Fruit fly (Drosophila melanogaster) whole organism, embryonic: ENCODE data around the gene mRpL24.

ENCODE experiments used
- Asciz ChIP-seq: fragments of 200-800 bp; sonication (Bioruptor generic); optimal IDR thresholded peaks from 2 replicates; lab custom pipeline; 2017; ENCODE audit warnings: missing biosample characterization, mild to moderate bottlenecking, missing genetic modification characterization, missing genetic modification reagents
- Awh ChIP-seq: fragments of 200-800 bp; sonication (Bioruptor generic); IDR thresholded peaks from 2 replicates; pipeline ENCODE4, ENCODE4 v1.3.6; 2022; ENCODE audit warnings: missing biosample characterization, missing genetic modification characterization
- B-H2 ChIP-seq: fragments of 200-800 bp; sonication (Bioruptor generic); optimal IDR thresholded peaks from 2 replicates; lab custom pipeline; 2018; ENCODE audit warnings: missing biosample characterization, mild to moderate bottlenecking, missing genetic modification characterization
- CG10366 ChIP-seq: fragments of 200-800 bp; sonication (Bioruptor generic); IDR thresholded peaks from 2 replicates; pipeline ENCODE4 v1.3.6; 2022; ENCODE audit warnings: missing biosample characterization, missing genetic modification characterization
- CG10543 ChIP-seq: fragments of 200-800 bp; sonication (Bioruptor generic); optimal IDR thresholded peaks from 3 replicates; lab custom pipeline; 2017; ENCODE audit warnings: missing biosample characterization, mild to moderate bottlenecking, missing genetic modification characterization, moderate library complexity
- CG12942 ChIP-seq: fragments of 200-800 bp; sonication (Bioruptor generic); optimal IDR thresholded peaks from 3 replicates; lab custom pipeline; 2016; ENCODE audit warnings: missing biosample characterization, missing genetic modification characterization
- CG15696 ChIP-seq: fragments of 200-800 bp; sonication (Bioruptor generic); optimal IDR thresholded peaks from 2 replicates; lab custom pipeline; 2019; ENCODE audit warnings: missing biosample characterization, mild to moderate bottlenecking, missing genetic modification characterization, moderate library complexity
- CG17802 ChIP-seq: fragments of 200-800 bp; sonication (Bioruptor generic); optimal IDR thresholded peaks from 2 replicates; lab custom pipeline; 2018; ENCODE audit warnings: missing biosample characterization, mild to moderate bottlenecking, missing genetic modification characterization, moderate library complexity
- CG17912 ChIP-seq: fragments of 200-800 bp; sonication (Bioruptor generic); optimal IDR thresholded peaks from 2 replicates; lab custom pipeline; 2018; ENCODE audit warnings: missing biosample characterization, mild to moderate bottlenecking, missing genetic modification characterization
- CG34224 ChIP-seq: fragments of 200-800 bp; sonication (Bioruptor generic); IDR thresholded peaks from 3 replicates; pipeline ENCODE4 v1.3.6; 2022; ENCODE audit warnings: missing biosample characterization, missing genetic modification characterization; ENCODE audit not compliant: partially characterized antibody
- CG3726 ChIP-seq: fragments of 200-800 bp; sonication (Bioruptor generic); IDR thresholded peaks from 3 replicates; pipeline ENCODE4, ENCODE4 v1.3.6; 2022; ENCODE audit warnings: missing biosample characterization, missing genetic modification characterization
- CG4854 ChIP-seq: fragments of 200-800 bp; sonication (Bioruptor generic); optimal IDR thresholded peaks from 2 replicates; lab custom pipeline; 2016; ENCODE audit warnings: missing biosample characterization, missing genetic modification characterization, inconsistent platforms
- CG5953 ChIP-seq: fragments of 200-800 bp; sonication (Bioruptor generic); IDR thresholded peaks from 2 replicates; pipeline ENCODE4 v1.3.6; 2022; ENCODE audit warnings: missing biosample characterization, missing genetic modification characterization
- CG7357 ChIP-seq: fragments of 200-800 bp; sonication (Bioruptor generic); IDR thresholded peaks from 3 replicates; pipeline ENCODE4 v1.3.6; 2022; ENCODE audit warnings: missing biosample characterization, missing genetic modification characterization
- CG9437 ChIP-seq: fragments of 200-800 bp; sonication (Bioruptor generic); optimal IDR thresholded peaks from 2 replicates; lab custom pipeline; 2018; ENCODE audit warnings: missing biosample characterization, mild to moderate bottlenecking, missing genetic modification characterization
- CG9727 ChIP-seq: fragments of 200-800 bp; sonication (Bioruptor generic); optimal IDR thresholded peaks from 3 replicates; lab custom pipeline; 2017; ENCODE audit warnings: missing biosample characterization, mild to moderate bottlenecking, missing genetic modification characterization
- CTCF ChIP-seq: fragments of 200-800 bp; sonication (Bioruptor generic); optimal IDR thresholded peaks from 2 replicates; lab custom pipeline; 2017; ENCODE audit warnings: missing biosample characterization, mild to moderate bottlenecking, missing genetic modification characterization, moderate library complexity
- D19A ChIP-seq: fragments of 200-800 bp; optimal IDR thresholded peaks from 3 replicates; lab custom pipeline; 2019; ENCODE audit warnings: missing biosample characterization, mild to moderate bottlenecking, missing genetic modification characterization, moderate library complexity
- Eip74EF ChIP-seq, 2 experiments: fragments of 200-800 bp in 1 of 2; fragments of >200 bp in 1 of 2; sonication (Bioruptor generic) in 1 of 2; optimal IDR thresholded peaks; 2 replicates each; lab custom pipeline; 2017 to 2019; ENCODE audit warnings: missing biosample characterization in 2 of 2, missing genetic modification characterization in 2 of 2, mild to moderate bottlenecking in 1 of 2, moderate library complexity in 1 of 2
- NC2β ChIP-seq: fragments of 200-800 bp; sonication (Bioruptor generic); optimal IDR thresholded peaks from 2 replicates; lab custom pipeline; 2016; ENCODE audit warnings: missing biosample characterization, missing genetic modification characterization
- Oli ChIP-seq: fragments of 200-800 bp; sonication (Bioruptor generic); optimal IDR thresholded peaks from 2 replicates; lab custom pipeline; 2018; ENCODE audit warnings: missing biosample characterization, mild to moderate bottlenecking, missing genetic modification characterization, moderate library complexity
- PHDP ChIP-seq: fragments of 200-800 bp; sonication (Bioruptor generic); optimal IDR thresholded peaks from 3 replicates; lab custom pipeline; 2018; ENCODE audit warnings: missing biosample characterization, mild to moderate bottlenecking, missing genetic modification characterization, moderate library complexity
- Side ChIP-seq: fragments of 200-800 bp; sonication (Bioruptor generic); optimal IDR thresholded peaks from 2 replicates; lab custom pipeline; 2016; ENCODE audit warnings: missing biosample characterization, missing genetic modification characterization
- Xbp1 ChIP-seq: fragments of 200-800 bp; sonication (Bioruptor generic); optimal IDR thresholded peaks from 3 replicates; lab custom pipeline; 2016; ENCODE audit warnings: missing biosample characterization, mild to moderate bottlenecking, missing genetic modification characterization
- ap ChIP-seq: fragments of 200-800 bp; sonication (Bioruptor generic); IDR thresholded peaks from 2 replicates; pipeline ENCODE4 v1.3.6; 2022; ENCODE audit warnings: missing biosample characterization, missing genetic modification characterization
- ase ChIP-seq: fragments of 200-800 bp; sonication (Bioruptor generic); IDR thresholded peaks from 3 replicates; pipeline ENCODE4 v1.3.6; 2022; ENCODE audit warnings: missing biosample characterization, missing genetic modification characterization
- bowl ChIP-seq: fragments of 200-800 bp; sonication (Bioruptor generic); IDR thresholded peaks from 2 replicates; pipeline ENCODE4 v1.3.6; 2022; ENCODE audit warnings: missing biosample characterization, missing genetic modification characterization
- cato ChIP-seq: fragments of 200-800 bp; sonication (Bioruptor generic); optimal IDR thresholded peaks from 2 replicates; lab custom pipeline; 2016; ENCODE audit warnings: missing biosample characterization, missing genetic modification characterization, borderline replicate concordance
- dm ChIP-seq: fragments of 200-800 bp; sonication (Bioruptor generic); optimal IDR thresholded peaks from 3 replicates; lab custom pipeline; 2016; ENCODE audit warnings: missing biosample characterization, missing genetic modification characterization
- fd96Cb ChIP-seq: fragments of 200-800 bp; sonication (Bioruptor generic); optimal IDR thresholded peaks from 2 replicates; lab custom pipeline; 2018; ENCODE audit warnings: missing biosample characterization, mild to moderate bottlenecking, missing genetic modification characterization, moderate library complexity
- fu2 ChIP-seq: fragments of 200-800 bp; sonication (Bioruptor generic); optimal IDR thresholded peaks from 2 replicates; lab custom pipeline; 2016; ENCODE audit warnings: missing biosample characterization, missing genetic modification characterization
- grau ChIP-seq: fragments of 200-800 bp; optimal IDR thresholded peaks from 3 replicates; lab custom pipeline; 2019; ENCODE audit warnings: missing biosample characterization, mild to moderate bottlenecking, missing genetic modification characterization, moderate library complexity
- grn ChIP-seq: fragments of 200-800 bp; sonication (Bioruptor generic); optimal IDR thresholded peaks from 3 replicates; lab custom pipeline; 2017; ENCODE audit warnings: missing biosample characterization, missing genetic modification characterization
- ind ChIP-seq: fragments of 200-800 bp; sonication (Bioruptor generic); optimal IDR thresholded peaks from 3 replicates; lab custom pipeline; 2016; ENCODE audit warnings: missing biosample characterization, missing genetic modification characterization
- jigr1 ChIP-seq: fragments of 200-800 bp; sonication (Bioruptor generic); IDR thresholded peaks from 3 replicates; pipeline ENCODE4 v1.3.6; 2022; ENCODE audit warnings: missing biosample characterization, missing genetic modification characterization
- kni ChIP-seq: fragments of 200-800 bp; sonication (Bioruptor generic); optimal IDR thresholded peaks from 3 replicates; lab custom pipeline; 2017; ENCODE audit warnings: mild to moderate bottlenecking, missing biosample characterization, missing genetic modification reagents, missing genetic modification characterization
- lab ChIP-seq: fragments of 200-800 bp; sonication (Bioruptor generic); optimal IDR thresholded peaks from 3 replicates; lab custom pipeline; 2017; ENCODE audit warnings: missing biosample characterization, missing genetic modification characterization, mild to moderate bottlenecking, moderate library complexity, missing genetic modification reagents
- lilli ChIP-seq: fragments of 200-800 bp; sonication (Bioruptor generic); optimal IDR thresholded peaks from 3 replicates; lab custom pipeline; 2016; ENCODE audit warnings: missing biosample characterization, missing genetic modification characterization
- lola ChIP-seq, 3 experiments: fragments of >200 bp in 2 of 3; fragments of 200-800 bp in 1 of 3; sonication (Bioruptor generic) in 1 of 3; optimal IDR thresholded peaks; 2 replicates each; lab custom pipeline; 2017 to 2019; ENCODE audit warnings: missing biosample characterization in 3 of 3, missing genetic modification characterization in 3 of 3, mild to moderate bottlenecking in 1 of 3, moderate library complexity in 1 of 3
- maf-S ChIP-seq: fragments of 200-800 bp; sonication (Bioruptor generic); optimal IDR thresholded peaks from 2 replicates; lab custom pipeline; 2016; ENCODE audit warnings: missing biosample characterization, missing genetic modification characterization
- nau ChIP-seq: fragments of 200-800 bp; sonication (Bioruptor generic); optimal IDR thresholded peaks from 3 replicates; lab custom pipeline; 2017; ENCODE audit warnings: missing biosample characterization, mild to moderate bottlenecking, missing genetic modification characterization, missing genetic modification reagents
- org-1 ChIP-seq: fragments of 200-800 bp; sonication (Bioruptor generic); optimal IDR thresholded peaks from 2 replicates; lab custom pipeline; 2017; ENCODE audit warnings: missing biosample characterization, missing genetic modification characterization
- phol ChIP-seq: fragments of 200-800 bp; sonication (Bioruptor generic); optimal IDR thresholded peaks from 3 replicates; lab custom pipeline; 2018; ENCODE audit warnings: missing biosample characterization, mild to moderate bottlenecking, missing genetic modification characterization, moderate library complexity
- prd ChIP-seq, 3 experiments: fragments of >200 bp in 2 of 3; fragments of 200-800 bp in 1 of 3; sonication (Bioruptor generic) in 1 of 3; optimal IDR thresholded peaks in 2 of 3; IDR thresholded peaks in 1 of 3; 2 replicates in 2 of 3; 3 replicates in 1 of 3; pipeline versions ENCODE4 v1.3.6 to Lab custom; 2017 to 2022; ENCODE audit warnings: missing biosample characterization in 1 of 3, missing genetic modification characterization in 1 of 3
- scrt ChIP-seq: fragments of 200-800 bp; sonication (Bioruptor generic); optimal IDR thresholded peaks from 2 replicates; lab custom pipeline; 2018; ENCODE audit warnings: missing biosample characterization, mild to moderate bottlenecking, missing genetic modification characterization, moderate library complexity
- sisA ChIP-seq: fragments of 200-800 bp; sonication (Bioruptor generic); IDR thresholded peaks from 2 replicates; pipeline ENCODE4 v1.3.6; 2022; ENCODE audit warnings: missing biosample characterization, missing genetic modification characterization
- slbo ChIP-seq: fragments of 200-800 bp; sonication (Bioruptor generic); IDR thresholded peaks from 2 replicates; pipeline ENCODE4 v1.3.6; 2022; ENCODE audit warnings: missing biosample characterization, missing genetic modification characterization
- trem ChIP-seq: fragments of 200-800 bp; optimal IDR thresholded peaks from 3 replicates; lab custom pipeline; 2019; ENCODE audit warnings: missing biosample characterization, mild to moderate bottlenecking, missing genetic modification characterization, moderate library complexity
- vvl ChIP-seq: fragments of 200-800 bp; sonication (Bioruptor generic); IDR thresholded peaks from 2 replicates; pipeline ENCODE4 v1.3.6; 2022; ENCODE audit warnings: missing biosample characterization, missing genetic modification characterization
- zen2 ChIP-seq: fragments of 200-800 bp; sonication (Bioruptor generic); IDR thresholded peaks from 3 replicates; pipeline ENCODE4 v1.3.6; 2022; ENCODE audit warnings: missing biosample characterization, missing genetic modification characterization; ENCODE audit not compliant: partially characterized antibody

mRpL24 gene

dm6 chr2L:4907986-4908385, 37.2 kb downstream of the mRpL24 start (continued):
- peak; percentile 58 for TF ChIP-seq D19A (tag; lab: Kevin White, UChicago)
- peak; percentile 87 for TF ChIP-seq PHDP (tag; lab: Kevin White, UChicago)
- TF ChIP-seq lola (GFP tag; optimal IDR thresholded peaks at IDR 0.05; lab: Kevin White, UChicago), result peak in 1 of 3 experiments; percentile 43
- TF ChIP-seq ase (GFP tag; lab: Robert Waterston, UW), result peak; percentile 75; the same call in 2 of the 3 replicates
- peak; percentile 62 for TF ChIP-seq org-1 (GFP tag; lab: Kevin White, UChicago)
- TF ChIP-seq CG9437, result peak; percentile 68
- TF ChIP-seq CG7357 (GFP tag; lab: Robert Waterston, UW), result 0 out of 3 replicates have a peak, but pooled peaks have one; percentile 47
- TF ChIP-seq CG17802 (tag; lab: Kevin White, UChicago), result no peak
- TF ChIP-seq B-H2 (GFP tag; lab: Kevin White, UChicago), result no peak
- TF ChIP-seq Xbp1 (GFP tag; lab: Kevin White, UChicago), result peak; percentile 77
- TF ChIP-seq fu2 (GFP tag; lab: Kevin White, UChicago), result no peak
- TF ChIP-seq lab (GFP tag; lab: Kevin White, UChicago), result peak; percentile 69
- peak; percentile 17 for TF ChIP-seq lilli (GFP tag; lab: Kevin White, UChicago)
- TF ChIP-seq grn, result no peak
- TF ChIP-seq Side (GFP tag; lab: Kevin White, UChicago), result no peak
- peak; percentile 54 for TF ChIP-seq ind
- peak; percentile 8 for TF ChIP-seq CG15696 (tag; lab: Kevin White, UChicago)
- TF ChIP-seq CG34224, result no peak
- no peak for TF ChIP-seq zen2 (GFP tag; lab: Robert Waterston, UW)
- TF ChIP-seq Eip74EF (GFP tag; optimal IDR thresholded peaks at IDR 0.05; lab: Kevin White, UChicago), result peak in 1 of 2 experiments; percentile 84
- peak; percentile 82 for TF ChIP-seq phol (tag; lab: Kevin White, UChicago)
- TF ChIP-seq slbo, result peak; percentile 49; the same call in 1 of the 2 replicates
- TF ChIP-seq trem, result peak; percentile 7
- TF ChIP-seq dm (GFP tag; lab: Kevin White, UChicago), result no peak
- peak; percentile 40 for TF ChIP-seq CG4854 (GFP tag; lab: Kevin White, UChicago)
- TF ChIP-seq jigr1 (GFP tag; lab: Robert Waterston, UW), result no peak
- TF ChIP-seq CG12942, result peak; percentile 54
- no peak for TF ChIP-seq kni (GFP tag; lab: Kevin White, UChicago)
- peak; percentile 56 for TF ChIP-seq grau
- TF ChIP-seq sisA, result peak; percentile 78
- TF ChIP-seq scrt (GFP tag; lab: Kevin White, UChicago), result peak; percentile 31
- TF ChIP-seq Awh (GFP tag; lab: Robert Waterston, UW), result peak; percentile 80
- TF ChIP-seq prd (optimal IDR thresholded peaks at IDR 0.05; lab: Kevin White, UChicago), result no peak
- peak; percentile 67 for TF ChIP-seq prd (GFP tag; IDR thresholded peaks at IDR 0.05; lab: Robert Waterston, UW)
- no peak for TF ChIP-seq NC2β (GFP tag; lab: Kevin White, UChicago)
- TF ChIP-seq maf-S (GFP tag; lab: Kevin White, UChicago), result no peak
- peak; percentile 74 for TF ChIP-seq nau (GFP tag; lab: Kevin White, UChicago)
- peak; percentile 82 for TF ChIP-seq Asciz (GFP tag; lab: Kevin White, UChicago)
- TF ChIP-seq CG10366 (GFP tag; lab: Robert Waterston, UW), result peak; percentile 73
- TF ChIP-seq bowl (GFP tag; lab: Robert Waterston, UW), result peak; percentile 65; the same call in 1 of the 2 replicates
- TF ChIP-seq CG5953 (GFP tag; lab: Robert Waterston, UW), result peak; percentile 80
- TF ChIP-seq CG3726 (GFP tag; lab: Robert Waterston, UW), result peak; percentile 69; the same call in 1 of the 3 replicates
- peak; percentile 11 for TF ChIP-seq CG17912
- peak; percentile 35 for TF ChIP-seq cato (GFP tag; lab: Kevin White, UChicago)
- TF ChIP-seq CTCF, result no peak
- peak; percentile 61 for TF ChIP-seq ap
- TF ChIP-seq CG9727, result peak; percentile 35
- TF ChIP-seq Oli, result peak; percentile 86
- TF ChIP-seq CG10543, result no peak
- peak; percentile 77 for TF ChIP-seq fd96Cb (tag; lab: Kevin White, UChicago)
- TF ChIP-seq vvl (GFP tag; lab: Robert Waterston, UW), result peak; percentile 87
